Worm (Caenorhabditis elegans) whole organism, L4/young adult: Measurements from ENCODE around the gene coa-7.

Source experiments
- W03F9.2 ChIP-seq: fragments of 150-350 bp; optimal IDR thresholded peaks from 2 replicates; lab custom pipeline; 2014; ENCODE audit warnings: missing biosample characterization, missing genetic modification characterization
- dao-5 ChIP-seq: sonication (generic microtip); optimal IDR thresholded peaks from 2 replicates; lab custom pipeline; 2016; ENCODE audit warnings: missing genotype, missing genetic modification characterization, moderate library complexity, missing compliant biosample characterization
- him-1 ChIP-seq: sonication (generic microtip); optimal IDR thresholded peaks from 2 replicates; lab custom pipeline; 2016; ENCODE audit warnings: missing genotype, missing genetic modification reagents, missing genetic modification characterization, missing compliant biosample characterization

ce11 chrII:11599751-11600150 is 51.2 kb downstream of the coa-7 start, which contains the start of gene npp-5:
- no peak for TF ChIP-seq him-1 (tag; lab: Kevin White, UChicago)
- no peak for TF ChIP-seq dao-5 (tag; lab: Kevin White, UChicago)
- TF ChIP-seq W03F9.2 (tag; lab: Kevin White, UChicago) = no peak
